Fruit fly (Drosophila melanogaster) Kc167 (cell line): ENCODE data around the gene Hpd.

Source experiments
- Myc ChIP-seq: fragments of >200 bp; optimal IDR thresholded peaks from 2 replicates; lab custom pipeline; 2017; ENCODE audit warnings: missing external identifiers
- Sin3A ChIP-seq: fragments of >200 bp; optimal IDR thresholded peaks from 2 replicates; lab custom pipeline; 2018; ENCODE audit warnings: missing external identifiers
- h ChIP-seq: fragments of >200 bp; optimal IDR thresholded peaks from 3 replicates; lab custom pipeline; 2018; ENCODE audit warnings: missing external identifiers
- insv ChIP-seq: fragments of >200 bp; optimal IDR thresholded peaks from 3 replicates; lab custom pipeline; 2018; ENCODE audit warnings: missing external identifiers
- psq ChIP-seq: fragments of >200 bp; optimal IDR thresholded peaks from 2 replicates; lab custom pipeline; 2017; ENCODE audit warnings: missing external identifiers
- ttk ChIP-seq: sonication (Bioruptor generic); optimal IDR thresholded peaks from 2 replicates; lab custom pipeline; 2017; ENCODE audit warnings: missing external identifiers

dm6 chr3L:20487649-20488048 is 48.0 kb upstream of the Hpd start:
- TF ChIP-seq psq (lab: Kevin White, UChicago) (no peak), h (lab: Kevin White, UChicago) (no peak), Myc (lab: Kevin White, UChicago) (no peak), ttk (lab: Kevin White, UChicago) (no peak), Sin3A (no peak), insv (lab: Kevin White, UChicago) (no peak)
